Worm (Caenorhabditis elegans): Measurements from ENCODE around the gene pkg-2.

Gene pkg-2

ce11 chrIV:8570253-8570652 is 49.6 kb downstream of the pkg-2 start, which contains the start of gene Y59H11AM.4:
TSS of gene Y59H11AM.4 (minus strand) at chrIV:8570353.
- TF ChIP-seq ref-2 (tag; optimal IDR thresholded peaks at IDR 0.05) (no peak), ceh-18 (tag; optimal IDR thresholded peaks at IDR 0.05) (no peak)

DNA sequence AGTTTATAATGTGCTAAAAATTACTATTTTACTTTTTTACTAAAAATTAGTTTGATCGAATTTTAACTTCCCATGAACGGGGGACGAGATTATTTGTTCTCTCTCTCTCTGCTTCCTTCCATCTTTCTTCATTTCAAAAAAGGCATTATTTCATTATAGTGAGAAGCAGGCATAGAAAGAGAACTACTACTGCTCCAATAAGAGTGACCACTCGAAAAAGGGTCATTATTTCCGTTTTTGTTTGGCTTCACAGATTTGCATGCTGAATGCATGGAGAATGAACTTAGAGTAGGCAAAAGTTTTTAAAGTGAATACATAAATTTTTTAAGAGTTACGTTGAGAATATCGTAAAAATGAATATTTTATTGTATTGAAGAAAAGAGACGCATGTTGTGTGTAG is 50.0 kb downstream of the pkg-2 start:
- no peak for TF ChIP-seq elt-4 (tag; optimal IDR thresholded peaks at IDR 0.05)
- no peak for TF ChIP-seq ceh-34 (tag; optimal IDR thresholded peaks at IDR 0.05)
- no peak for TF ChIP-seq sox-2 (GFP tag; IDR thresholded peaks at IDR 0.05)
- no peak for TF ChIP-seq unc-86 (tag; optimal IDR thresholded peaks at IDR 0.05)
- TF ChIP-seq T23F11.4 (GFP tag; optimal IDR thresholded peaks at IDR 0.05): no peak
- no peak for TF ChIP-seq unc-55 (GFP tag; optimal IDR thresholded peaks at IDR 0.05)
- TF ChIP-seq ztf-16 (tag; optimal IDR thresholded peaks at IDR 0.05): no peak
- TF ChIP-seq odd-2 (tag; optimal IDR thresholded peaks at IDR 0.05): no peak
- TF ChIP-seq ets-4 (tag; optimal IDR thresholded peaks at IDR 0.05): no peak
- TF ChIP-seq ceh-31 (tag; optimal IDR thresholded peaks at IDR 0.05): no peak
- no peak for TF ChIP-seq sdc-2 (tag; optimal IDR thresholded peaks at IDR 0.05)

ce11 chrIV:8571138-8571537 is 50.4 kb downstream of the pkg-2 start, which contains the start of gene Y59H11AM.1:
TSS of gene Y59H11AM.1 (plus strand) at chrIV:8571438.
- TF ChIP-seq ahr-1 (tag; optimal IDR thresholded peaks at IDR 0.05): no peak
- TF ChIP-seq elt-2 (tag; optimal IDR thresholded peaks at IDR 0.05): no peak
- TF ChIP-seq ets-4 (tag; optimal IDR thresholded peaks at IDR 0.05): no peak
- no peak for TF ChIP-seq zip-5 (tag; optimal IDR thresholded peaks at IDR 0.05)
- no peak for TF ChIP-seq ztf-16 (tag; optimal IDR thresholded peaks at IDR 0.05)
- TF ChIP-seq Y22D7AL.16 (tag; optimal IDR thresholded peaks at IDR 0.05): no peak
- TF ChIP-seq ceh-22 (tag; optimal IDR thresholded peaks at IDR 0.05): no peak
- no peak for TF ChIP-seq lim-6 (tag; optimal IDR thresholded peaks at IDR 0.05)
- TF ChIP-seq lin-11 (tag; optimal IDR thresholded peaks at IDR 0.05): no peak
- TF ChIP-seq elt-4 (tag; optimal IDR thresholded peaks at IDR 0.05): no peak

ce11 chrIV:8585076-8586033 is 64.7 kb downstream of the pkg-2 start, which contains the start of gene catp-7:
TSS of gene catp-7 (plus strand) at chrIV:8585983.
- TF ChIP-seq lin-11 (tag; optimal IDR thresholded peaks at IDR 0.05): no peak
- peak; percentile 18 for TF ChIP-seq pqm-1 (tag; optimal IDR thresholded peaks at IDR 0.05)
- TF ChIP-seq elt-2 (tag; optimal IDR thresholded peaks at IDR 0.05): peak; percentile 22

DNA sequence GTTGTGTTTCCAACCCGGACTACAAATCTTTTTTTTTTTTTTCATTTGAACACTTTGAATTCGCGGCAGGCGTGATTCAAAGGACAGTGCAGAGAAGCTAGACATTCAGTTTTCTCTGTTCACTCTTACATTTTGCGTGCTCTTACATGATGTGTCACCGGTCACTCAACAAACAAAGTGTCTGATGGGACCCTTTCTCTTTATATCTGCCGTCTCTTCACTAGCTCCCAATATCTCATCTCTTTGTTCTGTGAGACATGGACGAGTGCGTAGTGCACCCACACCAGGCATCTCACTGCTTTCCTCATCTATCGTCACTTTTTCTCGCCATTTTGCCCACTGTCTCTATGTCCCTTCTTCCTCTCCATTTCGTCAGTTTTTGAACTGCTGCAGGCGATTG is 66.4 kb downstream of the pkg-2 start:
- peak; percentile 80 for TF ChIP-seq unc-55 (GFP tag; optimal IDR thresholded peaks at IDR 0.05)
- TF ChIP-seq unc-86 (tag; optimal IDR thresholded peaks at IDR 0.05): no peak
- no peak for TF ChIP-seq ceh-45 (GFP tag; IDR thresholded peaks at IDR 0.05)
- TF ChIP-seq fkh-6 (tag; optimal IDR thresholded peaks at IDR 0.05): no peak
- no peak for TF ChIP-seq zip-5 (tag; optimal IDR thresholded peaks at IDR 0.05)
- TF ChIP-seq tbx-2 (tag; optimal IDR thresholded peaks at IDR 0.05): peak; percentile 3
- TF ChIP-seq ceh-31 (tag; optimal IDR thresholded peaks at IDR 0.05): peak; percentile 5
- TF ChIP-seq dmd-4 (tag; optimal IDR thresholded peaks at IDR 0.05; ENCODE audit: borderline replicate concordance): no peak
- TF ChIP-seq F13H6.1 (tag; optimal IDR thresholded peaks at IDR 0.05): peak; percentile 17
- no peak for TF ChIP-seq K02D7.2 (tag; optimal IDR thresholded peaks at IDR 0.05)
- TF ChIP-seq elt-4 (tag; optimal IDR thresholded peaks at IDR 0.05): no peak
- TF ChIP-seq ceh-14 (tag; optimal IDR thresholded peaks at IDR 0.05): peak; percentile 35
- TF ChIP-seq nfya-1 (tag; optimal IDR thresholded peaks at IDR 0.05): peak; percentile 29
- TF ChIP-seq ceh-2 (tag; optimal IDR thresholded peaks at IDR 0.05): no peak
- TF ChIP-seq ttx-3 (tag; optimal IDR thresholded peaks at IDR 0.05): no peak
- no peak for TF ChIP-seq tbx-7 (tag; optimal IDR thresholded peaks at IDR 0.05)

Measured in whole organism, late embryonic.